Worm (Caenorhabditis elegans) whole organism, mixed stage, embryonic: ENCODE data around the gene K11E4.1.

Experiments
- M03D4.4 ChIP-seq: sonication (generic microtip); optimal IDR thresholded peaks from 2 replicates; lab custom pipeline; 2017; ENCODE audit warnings: mild to moderate bottlenecking, missing genetic modification characterization, missing compliant biosample characterization
- bed-3 ChIP-seq: fragments of 200-800 bp; sonication (Bioruptor generic); optimal IDR thresholded peaks from 3 replicates; lab custom pipeline; 2018; ENCODE audit warnings: mild to moderate bottlenecking, missing genetic modification characterization, moderate library complexity, missing compliant biosample characterization
- blmp-1 ChIP-seq: fragments of 150-350 bp; optimal IDR thresholded peaks from 2 replicates; lab custom pipeline; 2014; ENCODE audit warnings: missing biosample characterization, missing genetic modification characterization
- ceh-39 ChIP-seq: fragments of 150-350 bp; optimal IDR thresholded peaks from 2 replicates; lab custom pipeline; 2014; ENCODE audit warnings: missing biosample characterization, missing genetic modification characterization
- ceh-43 ChIP-seq: fragments of 200-800 bp; sonication (Bioruptor generic); optimal IDR thresholded peaks from 2 replicates; lab custom pipeline; 2018; ENCODE audit warnings: mild to moderate bottlenecking, missing genetic modification characterization, moderate library complexity, missing compliant biosample characterization
- ceh-83 ChIP-seq: fragments of 200-800 bp; sonication (Bioruptor generic); optimal IDR thresholded peaks from 2 replicates; lab custom pipeline; 2018; ENCODE audit warnings: mild to moderate bottlenecking, missing genetic modification characterization, missing compliant biosample characterization
- ces-1 ChIP-seq: fragments of 150-350 bp; optimal IDR thresholded peaks from 2 replicates; lab custom pipeline; 2014; ENCODE audit warnings: missing biosample characterization, missing genetic modification reagents, missing genetic modification characterization
- cnd-1 ChIP-seq: fragments of 200-800 bp; sonication (Bioruptor generic); optimal IDR thresholded peaks from 2 replicates; lab custom pipeline; 2018; ENCODE audit warnings: mild to moderate bottlenecking, missing genetic modification characterization, missing compliant biosample characterization
- drap-1 ChIP-seq: fragments of 200-800 bp; sonication (Bioruptor generic); optimal IDR thresholded peaks from 3 replicates; lab custom pipeline; 2018; ENCODE audit warnings: mild to moderate bottlenecking, missing genetic modification characterization, missing compliant biosample characterization
- elt-1 ChIP-seq: sonication (generic microtip); optimal IDR thresholded peaks from 2 replicates; lab custom pipeline; 2017; ENCODE audit warnings: missing genetic modification characterization, mild to moderate bottlenecking, missing compliant biosample characterization, antibody characterized with exemption, moderate library complexity, borderline replicate concordance; ENCODE audit not compliant: insufficient read depth
- elt-3 ChIP-seq: fragments of 150-350 bp; optimal IDR thresholded peaks from 2 replicates; lab custom pipeline; 2014; ENCODE audit warnings: missing biosample characterization, missing genetic modification characterization
- flh-1 ChIP-seq: fragments of 200-800 bp; sonication (Bioruptor generic); optimal IDR thresholded peaks from 2 replicates; lab custom pipeline; 2018; ENCODE audit warnings: mild to moderate bottlenecking, missing genetic modification characterization, moderate library complexity, missing compliant biosample characterization
- ham-2 ChIP-seq: fragments of 200-800 bp; sonication (Bioruptor generic); optimal IDR thresholded peaks from 2 replicates; lab custom pipeline; 2018; ENCODE audit warnings: mild to moderate bottlenecking, missing genetic modification characterization, missing compliant biosample characterization
- hlh-1 ChIP-seq: fragments of 150-350 bp; optimal IDR thresholded peaks from 2 replicates; lab custom pipeline; 2014; ENCODE audit warnings: missing biosample characterization, missing genetic modification reagents, missing genetic modification characterization
- lin-13 ChIP-seq: fragments of 150-350 bp; optimal IDR thresholded peaks from 2 replicates; lab custom pipeline; 2014; ENCODE audit warnings: missing biosample characterization, missing genetic modification characterization
- lin-32 ChIP-seq: fragments of 200-800 bp; sonication (Bioruptor generic); optimal IDR thresholded peaks from 2 replicates; lab custom pipeline; 2018; ENCODE audit warnings: mild to moderate bottlenecking, missing genetic modification characterization, missing compliant biosample characterization
- lsy-2 ChIP-seq: fragments of 150-350 bp; optimal IDR thresholded peaks from 2 replicates; lab custom pipeline; 2014; ENCODE audit warnings: missing biosample characterization, missing genetic modification characterization
- mab-5 ChIP-seq: fragments of 150-350 bp; optimal IDR thresholded peaks from 2 replicates; lab custom pipeline; 2014; ENCODE audit warnings: missing biosample characterization, missing genetic modification characterization
- mep-1 ChIP-seq: fragments of 150-350 bp; optimal IDR thresholded peaks from 2 replicates; lab custom pipeline; 2017; ENCODE audit warnings: missing biosample characterization, missing genetic modification reagents, missing genetic modification characterization, inconsistent platforms
- mls-2 ChIP-seq: sonication (generic microtip); optimal IDR thresholded peaks from 2 replicates; lab custom pipeline; 2016; ENCODE audit warnings: mild to moderate bottlenecking, missing genetic modification characterization, moderate library complexity, missing compliant biosample characterization
- nhr-12 ChIP-seq: fragments of 150-350 bp; optimal IDR thresholded peaks from 2 replicates; lab custom pipeline; 2014; ENCODE audit warnings: missing biosample characterization, missing genetic modification characterization
- nhr-2 ChIP-seq: fragments of 150-350 bp; optimal IDR thresholded peaks from 2 replicates; lab custom pipeline; 2014; ENCODE audit warnings: missing biosample characterization, missing genetic modification characterization
- nhr-237 ChIP-seq: fragments of 150-350 bp; optimal IDR thresholded peaks from 2 replicates; lab custom pipeline; 2014; ENCODE audit warnings: missing biosample characterization, missing genetic modification characterization
- nhr-28 ChIP-seq: fragments of 150-350 bp; optimal IDR thresholded peaks from 2 replicates; lab custom pipeline; 2014; ENCODE audit warnings: missing biosample characterization, missing genetic modification characterization
- nhr-76 ChIP-seq: sonication (generic microtip); optimal IDR thresholded peaks from 2 replicates; lab custom pipeline; 2017; ENCODE audit warnings: missing biosample characterization, missing genetic modification characterization
- pha-4 ChIP-seq: fragments of 150-350 bp; optimal IDR thresholded peaks from 2 replicates; lab custom pipeline; 2018; ENCODE audit warnings: missing biosample characterization, missing genetic modification reagents, missing genetic modification characterization
- sem-2 ChIP-seq: fragments of 200-800 bp; sonication (Bioruptor generic); optimal IDR thresholded peaks from 2 replicates; lab custom pipeline; 2018; ENCODE audit warnings: mild to moderate bottlenecking, missing genetic modification characterization, missing compliant biosample characterization
- snpc-4 ChIP-seq: fragments of 150-350 bp; optimal IDR thresholded peaks from 2 replicates; lab custom pipeline; 2014; ENCODE audit warnings: missing biosample characterization, missing genetic modification characterization
- sptf-1 ChIP-seq: sonication (generic microtip); optimal IDR thresholded peaks from 2 replicates; lab custom pipeline; 2017; ENCODE audit warnings: mild to moderate bottlenecking, missing genetic modification characterization, moderate library complexity, missing compliant biosample characterization
- tbx-8 ChIP-seq: fragments of 200-800 bp; sonication (Bioruptor generic); optimal IDR thresholded peaks from 2 replicates; lab custom pipeline; 2018; ENCODE audit warnings: mild to moderate bottlenecking, missing genetic modification characterization, moderate library complexity, missing compliant biosample characterization
- unc-120 ChIP-seq: sonication (generic microtip); optimal IDR thresholded peaks from 2 replicates; lab custom pipeline; 2017; ENCODE audit warnings: missing genetic modification characterization, missing compliant biosample characterization; ENCODE audit not compliant: poor library complexity, severe bottlenecking
- unc-39 ChIP-seq: fragments of 150-350 bp; optimal IDR thresholded peaks from 2 replicates; lab custom pipeline; 2014; ENCODE audit warnings: missing biosample characterization, missing genetic modification characterization
- unc-62 ChIP-seq: fragments of 150-350 bp; optimal IDR thresholded peaks from 2 replicates; lab custom pipeline; 2014; ENCODE audit warnings: missing biosample characterization, missing genetic modification reagents, missing genetic modification characterization
- zip-8 ChIP-seq: fragments of 150-350 bp; optimal IDR thresholded peaks from 2 replicates; lab custom pipeline; 2014; ENCODE audit warnings: missing biosample characterization, missing genetic modification characterization
- ztf-11 ChIP-seq: fragments of 150-350 bp; optimal IDR thresholded peaks from 2 replicates; lab custom pipeline; 2014; ENCODE audit warnings: missing biosample characterization, missing genetic modification characterization

K11E4.1 gene

ce11 chrX:13700642-13701233 is 13.2 kb upstream of the K11E4.1 start:
- TF ChIP-seq elt-3 (tag; lab: Kevin White, UChicago) (peak; percentile 95), nhr-2 (tag; lab: Kevin White, UChicago) (peak; percentile 37), unc-120 (tag; lab: Kevin White, UChicago) (peak; percentile 89), M03D4.4 (tag; lab: Kevin White, UChicago) (peak; percentile 54), blmp-1 (tag; lab: Kevin White, UChicago) (no peak), zip-8 (no peak), bed-3 (GFP tag; lab: Kevin White, UChicago) (no peak), hlh-1 (tag; lab: Kevin White, UChicago) (peak; percentile 94), ces-1 (GFP tag; lab: Kevin White, UChicago) (peak; percentile 99), nhr-76 (peak; percentile 82), nhr-28 (tag; lab: Kevin White, UChicago) (peak; percentile 89), pha-4 (tag; lab: Kevin White, UChicago) (peak; percentile 99), tbx-8 (GFP tag; lab: Kevin White, UChicago) (no peak), cnd-1 (tag; lab: Kevin White, UChicago) (peak; percentile 88), mab-5 (peak; percentile 95), snpc-4 (tag; lab: Kevin White, UChicago) (no peak), mls-2 (tag; lab: Kevin White, UChicago) (peak; percentile 79), unc-62 (GFP tag; lab: Kevin White, UChicago) (peak; percentile 95), ham-2 (GFP tag; lab: Kevin White, UChicago) (no peak), lin-13 (tag; lab: Kevin White, UChicago) (peak; percentile 98), ztf-11 (tag; lab: Kevin White, UChicago) (peak; percentile 90), mep-1 (peak; percentile 96), lin-32 (GFP tag; lab: Kevin White, UChicago) (peak; percentile 30), sem-2 (GFP tag; lab: Kevin White, UChicago) (no peak), unc-39 (tag; lab: Kevin White, UChicago) (peak; percentile 97), ceh-43 (GFP tag; lab: Kevin White, UChicago) (no peak), sptf-1 (tag; lab: Kevin White, UChicago) (peak; percentile 90), nhr-237 (tag; lab: Kevin White, UChicago) (peak; percentile 100), elt-1 (tag; lab: Kevin White, UChicago) (peak; percentile 88), drap-1 (peak; percentile 91), ceh-39 (peak; percentile 94), nhr-12 (tag; lab: Kevin White, UChicago) (peak; percentile 87), ceh-83 (GFP tag; lab: Kevin White, UChicago) (peak; percentile 55), flh-1 (GFP tag; lab: Kevin White, UChicago) (no peak), lsy-2 (tag; lab: Kevin White, UChicago) (peak; percentile 90)

DNA sequence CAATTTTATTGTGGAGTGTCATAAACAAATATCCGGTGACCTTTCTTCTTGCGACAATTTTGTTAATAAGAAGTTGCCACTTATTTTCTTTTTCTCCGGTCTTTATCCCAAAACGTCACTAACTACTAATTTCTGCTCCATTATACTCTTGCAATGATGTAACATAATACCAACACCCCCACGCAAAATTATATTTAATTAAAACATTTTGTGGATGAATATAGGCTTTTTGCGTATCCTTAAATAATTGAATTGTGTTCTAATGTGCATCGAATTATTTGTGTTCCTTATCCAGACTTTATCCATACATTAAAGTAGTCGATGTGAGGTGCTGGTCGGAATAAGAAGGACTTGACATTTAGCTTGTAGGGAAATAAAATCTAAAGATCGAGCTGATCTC is 11.0 kb upstream of the K11E4.1 start:
- TF ChIP-seq ceh-39 (no peak), ces-1 (GFP tag; lab: Kevin White, UChicago) (peak; percentile 75)

ce11 chrX:13706607-13707006 is 7.3 kb upstream of the K11E4.1 start, which contains the start of gene K02D3.1:
TSS of gene K02D3.1 (plus strand) at chrX:13706907.
- TF ChIP-seq bed-3 (GFP tag; lab: Kevin White, UChicago) (no peak), nhr-12 (tag; lab: Kevin White, UChicago) (no peak), pha-4 (tag; lab: Kevin White, UChicago) (no peak), unc-62 (GFP tag; lab: Kevin White, UChicago) (no peak), nhr-2 (tag; lab: Kevin White, UChicago) (no peak), unc-39 (tag; lab: Kevin White, UChicago) (no peak), flh-1 (GFP tag; lab: Kevin White, UChicago) (no peak), lsy-2 (tag; lab: Kevin White, UChicago) (no peak), nhr-237 (tag; lab: Kevin White, UChicago) (no peak), ceh-43 (GFP tag; lab: Kevin White, UChicago) (no peak)
- TF ChIP-seq, all 35 proteins: peak for 0
